Worm (Caenorhabditis elegans) whole organism, L3 larva: ENCODE results near the gene F20C5.7.

ENCODE experiments used
- ZK546.5 ChIP-seq: sonication (generic microtip); optimal IDR thresholded peaks from 2 replicates; lab custom pipeline; 2017; ENCODE audit warnings: missing biosample characterization, missing genetic modification characterization
- aly-2 ChIP-seq: fragments of 150-350 bp; optimal IDR thresholded peaks from 2 replicates; lab custom pipeline; 2014; ENCODE audit warnings: missing biosample characterization, missing genetic modification characterization
- elt-3 ChIP-seq, 3 experiments: fragments of 150-350 bp in 1 of 3; sonication (generic microtip) in 2 of 3; optimal IDR thresholded peaks; 2 replicates in 2 of 3; 4 replicates in 1 of 3; lab custom pipeline; 2014 to 2017; ENCODE audit warnings: missing biosample characterization in 3 of 3, missing genetic modification characterization in 3 of 3
- eor-1 ChIP-seq, 2 experiments: fragments of 150-350 bp; optimal IDR thresholded peaks; 2 replicates each; lab custom pipeline; 2014 to 2018; ENCODE audit warnings: missing biosample characterization in 2 of 2, missing genetic modification characterization in 2 of 2
- fos-1 ChIP-seq: fragments of 150-350 bp; optimal IDR thresholded peaks from 2 replicates; lab custom pipeline; 2014; ENCODE audit warnings: missing biosample characterization, missing genetic modification characterization
- nhr-77 ChIP-seq: fragments of 150-350 bp; optimal IDR thresholded peaks from 2 replicates; lab custom pipeline; 2014; ENCODE audit warnings: missing biosample characterization, missing genetic modification characterization
- pha-4 ChIP-seq: fragments of 150-350 bp; optimal IDR thresholded peaks from 2 replicates; lab custom pipeline; 2014; ENCODE audit warnings: missing biosample characterization, missing genetic modification reagents, missing genetic modification characterization
- zag-1 ChIP-seq: fragments of 150-350 bp; optimal IDR thresholded peaks from 2 replicates; lab custom pipeline; 2014; ENCODE audit warnings: missing biosample characterization, missing genetic modification characterization
- ztf-11 ChIP-seq: fragments of 150-350 bp; optimal IDR thresholded peaks from 2 replicates; lab custom pipeline; 2014; ENCODE audit warnings: missing biosample characterization, missing genetic modification characterization

ce11 chrIV:8757729-8758128 lies 12.2 kb upstream of the F20C5.7 start:
- TF ChIP-seq elt-3 (tag; optimal IDR thresholded peaks at IDR 0.05; lab: Kevin White, UChicago) (no peak), zag-1 (no peak), pha-4 (tag; lab: Kevin White, UChicago) (peak; percentile 45), nhr-77 (no peak), ZK546.5 (tag; lab: Kevin White, UChicago) (no peak), aly-2 (tag; lab: Kevin White, UChicago) (no peak), eor-1 (tag; optimal IDR thresholded peaks at IDR 0.05; lab: Kevin White, UChicago) (no peak), ztf-11 (tag; lab: Kevin White, UChicago) (no peak), fos-1 (tag; lab: Kevin White, UChicago) (no peak)
